Worm (Caenorhabditis elegans) whole organism, L2 larva: ENCODE measurements around the gene str-253.

ENCODE experiments used
- F13H6.1 ChIP-seq: sonication (generic microtip); optimal IDR thresholded peaks from 2 replicates; lab custom pipeline; 2016; ENCODE audit warnings: missing genetic modification characterization, missing compliant biosample characterization
- aly-2 ChIP-seq: fragments of 150-350 bp; optimal IDR thresholded peaks from 2 replicates; lab custom pipeline; 2014; ENCODE audit warnings: missing biosample characterization, missing genetic modification characterization
- ceh-82 ChIP-seq: fragments of 150-350 bp; optimal IDR thresholded peaks from 2 replicates; lab custom pipeline; 2014; ENCODE audit warnings: missing biosample characterization, missing genetic modification characterization
- egl-27 ChIP-seq: sonication (generic microtip); optimal IDR thresholded peaks from 3 replicates; lab custom pipeline; 2017; ENCODE audit warnings: missing biosample characterization, missing genetic modification reagents, missing genetic modification characterization
- lin-13 ChIP-seq: fragments of 150-350 bp; optimal IDR thresholded peaks from 2 replicates; lab custom pipeline; 2014; ENCODE audit warnings: missing biosample characterization, missing genetic modification reagents, missing genetic modification characterization
- lin-39 ChIP-seq: fragments of 150-350 bp; optimal IDR thresholded peaks from 2 replicates; lab custom pipeline; 2014; ENCODE audit warnings: missing biosample characterization, missing genetic modification reagents, missing genetic modification characterization
- mdl-1 ChIP-seq, 2 experiments: fragments of 150-350 bp in 1 of 2; sonication (generic microtip) in 1 of 2; optimal IDR thresholded peaks; 2 replicates each; lab custom pipeline; 2017; ENCODE audit warnings: missing biosample characterization in 2 of 2, missing genetic modification characterization in 2 of 2
- nhr-25 ChIP-seq: fragments of 150-350 bp; sonication (generic microtip); optimal IDR thresholded peaks from 3 replicates; lab custom pipeline; 2014; ENCODE audit warnings: missing biosample characterization, missing genetic modification characterization
- nhr-77 ChIP-seq: fragments of 150-350 bp; optimal IDR thresholded peaks from 2 replicates; lab custom pipeline; 2014; ENCODE audit warnings: missing biosample characterization, missing genetic modification characterization
- sma-3 ChIP-seq: sonication (generic microtip); optimal IDR thresholded peaks from 2 replicates; lab custom pipeline; 2016; ENCODE audit warnings: missing genetic modification reagents, missing genetic modification characterization, missing compliant biosample characterization
- snpc-4 ChIP-seq: fragments of 150-350 bp; optimal IDR thresholded peaks from 2 replicates; lab custom pipeline; 2014; ENCODE audit warnings: missing biosample characterization, missing genetic modification characterization

DNA sequence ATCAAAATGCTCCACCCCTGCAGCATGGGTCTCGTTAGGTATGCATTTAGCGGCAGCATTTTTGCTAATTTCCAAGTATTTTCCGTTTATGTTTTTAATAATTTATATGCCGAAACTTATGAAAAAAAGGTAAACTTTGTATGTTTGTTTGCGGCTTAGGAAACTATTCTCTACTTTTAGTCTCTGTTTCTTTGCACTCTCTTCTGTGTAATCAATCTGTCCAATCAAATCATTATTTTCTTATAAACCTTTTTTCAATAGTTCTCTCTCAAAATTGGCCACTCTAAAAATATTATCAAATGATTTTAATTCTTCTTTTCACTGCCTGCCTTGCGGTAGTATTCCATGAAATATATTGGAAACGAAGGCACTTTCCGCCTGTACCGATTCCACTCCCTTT is 16.4 kb downstream of the str-253 start:
- no peak for TF ChIP-seq lin-39
- TF ChIP-seq nhr-25: no peak
- no peak for TF ChIP-seq snpc-4 (tag; lab: Kevin White, UChicago)
- TF ChIP-seq ceh-82 (tag; lab: Kevin White, UChicago): no peak
- TF ChIP-seq aly-2: no peak
- no peak for TF ChIP-seq mdl-1 (tag; optimal IDR thresholded peaks at IDR 0.05; lab: Kevin White, UChicago)
- no peak for TF ChIP-seq F13H6.1 (tag; lab: Kevin White, UChicago)
- no peak for TF ChIP-seq nhr-77 (tag; lab: Kevin White, UChicago)
- TF ChIP-seq lin-13: no peak
- TF ChIP-seq egl-27 (tag; lab: Kevin White, UChicago): no peak
- TF ChIP-seq sma-3 (GFP tag; lab: Kevin White, UChicago): no peak
